Fruit fly (Drosophila melanogaster) whole organism, pupa: ENCODE measurements around the gene CG7579.

Source experiments
- CG10348 ChIP-seq: fragments of 200-800 bp; sonication (Bioruptor generic); IDR thresholded peaks from 2 replicates; pipeline ENCODE4 v1.3.6; 2022; ENCODE audit warnings: missing biosample characterization, missing genetic modification characterization
- CG12605 ChIP-seq: fragments of 200-800 bp; sonication (Bioruptor generic); IDR thresholded peaks from 2 replicates; pipeline ENCODE4 v1.3.6; 2022; ENCODE audit warnings: missing biosample characterization, missing genetic modification characterization
- CG13204 ChIP-seq: fragments of 200-800 bp; sonication (Bioruptor generic); optimal IDR thresholded peaks from 2 replicates; lab custom pipeline; 2018; ENCODE audit warnings: missing biosample characterization, mild to moderate bottlenecking, missing genetic modification characterization, moderate library complexity
- CG14655 ChIP-seq: fragments of 200-800 bp; sonication (Bioruptor generic); optimal IDR thresholded peaks from 3 replicates; lab custom pipeline; 2017; ENCODE audit warnings: mild to moderate bottlenecking, missing biosample characterization, missing genetic modification reagents, missing genetic modification characterization
- CG15710 ChIP-seq: fragments of 200-800 bp; sonication (Bioruptor generic); optimal IDR thresholded peaks from 2 replicates; lab custom pipeline; 2018; ENCODE audit warnings: missing biosample characterization, mild to moderate bottlenecking, missing genetic modification characterization, moderate library complexity
- CG17806 ChIP-seq: fragments of 200-800 bp; sonication (Bioruptor generic); optimal IDR thresholded peaks from 2 replicates; lab custom pipeline; 2018; ENCODE audit warnings: missing biosample characterization, mild to moderate bottlenecking, missing genetic modification characterization, moderate library complexity
- CG32121 ChIP-seq: fragments of 200-800 bp; sonication (Bioruptor generic); IDR thresholded peaks from 2 replicates; pipeline ENCODE4 v1.3.6; 2022; ENCODE audit warnings: missing biosample characterization, missing genetic modification characterization
- CG34367 ChIP-seq: fragments of 200-800 bp; sonication (Bioruptor generic); optimal IDR thresholded peaks from 2 replicates; lab custom pipeline; 2018; ENCODE audit warnings: missing biosample characterization, mild to moderate bottlenecking, missing genetic modification characterization
- CG4496 ChIP-seq: fragments of 200-800 bp; sonication (Bioruptor generic); IDR thresholded peaks from 3 replicates; pipeline ENCODE4 v1.3.6; 2022; ENCODE audit warnings: missing biosample characterization, missing genetic modification characterization
- CG8159 ChIP-seq: fragments of 200-800 bp; sonication (Bioruptor generic); optimal IDR thresholded peaks from 3 replicates; lab custom pipeline; 2018; ENCODE audit warnings: missing biosample characterization, mild to moderate bottlenecking, missing genetic modification characterization, moderate library complexity
- CG8301 ChIP-seq: fragments of 200-800 bp; sonication (Bioruptor generic); optimal IDR thresholded peaks from 2 replicates; lab custom pipeline; 2018; ENCODE audit warnings: missing biosample characterization, mild to moderate bottlenecking, missing genetic modification characterization
- CG9948 ChIP-seq: fragments of 200-800 bp; sonication (Bioruptor generic); optimal IDR thresholded peaks from 2 replicates; lab custom pipeline; 2018; ENCODE audit warnings: missing biosample characterization, mild to moderate bottlenecking, missing genetic modification characterization, moderate library complexity
- D1 ChIP-seq: fragments of 200-800 bp; sonication (Bioruptor generic); optimal IDR thresholded peaks from 2 replicates; lab custom pipeline; 2018; ENCODE audit warnings: missing biosample characterization, mild to moderate bottlenecking, missing genetic modification characterization, moderate library complexity
- EcR ChIP-seq: fragments of 200-800 bp; sonication (Bioruptor generic); optimal IDR thresholded peaks from 3 replicates; lab custom pipeline; 2019; ENCODE audit warnings: missing biosample characterization, missing genetic modification characterization, mild to moderate bottlenecking, moderate library complexity, missing genetic modification reagents
- Ets98B ChIP-seq: fragments of 200-800 bp; sonication (Bioruptor generic); IDR thresholded peaks from 2 replicates; pipeline ENCODE4 v1.3.6; 2022; ENCODE audit warnings: missing biosample characterization, missing genetic modification characterization
- Pif1A ChIP-seq: fragments of 200-800 bp; sonication (Bioruptor generic); optimal IDR thresholded peaks from 3 replicates; lab custom pipeline; 2016; ENCODE audit warnings: missing biosample characterization, missing genetic modification characterization
- Pif1B ChIP-seq: fragments of 200-800 bp; sonication (Bioruptor generic); optimal IDR thresholded peaks from 3 replicates; lab custom pipeline; 2016; ENCODE audit warnings: missing biosample characterization, missing genetic modification characterization
- Snoo ChIP-seq: fragments of 200-800 bp; sonication (Bioruptor generic); optimal IDR thresholded peaks from 3 replicates; lab custom pipeline; 2017; ENCODE audit warnings: missing biosample characterization, mild to moderate bottlenecking, missing genetic modification characterization, inconsistent platforms
- fd96Ca ChIP-seq: fragments of 200-800 bp; sonication (Bioruptor generic); IDR thresholded peaks from 3 replicates; pipeline ENCODE4 v1.3.6; 2022; ENCODE audit warnings: missing biosample characterization, missing genetic modification characterization
- gl ChIP-seq: fragments of 200-800 bp; sonication (Bioruptor generic); optimal IDR thresholded peaks from 2 replicates; lab custom pipeline; 2018; ENCODE audit warnings: missing biosample characterization, mild to moderate bottlenecking, missing genetic modification characterization

CG7579 gene

dm6 chr3L:15720905-15721304 lies 37.7 kb upstream of the CG7579 start:
- TF ChIP-seq fd96Ca (GFP tag; lab: Robert Waterston, UW) (no peak), Ets98B (no peak), CG15710 (tag; lab: Kevin White, UChicago) (no peak), CG32121 (GFP tag; lab: Robert Waterston, UW) (no peak), CG34367 (no peak), D1 (tag; lab: Kevin White, UChicago) (no peak)

dm6 chr3L:15720224-15720623 lies 37.0 kb upstream of the CG7579 start:
- no peak for TF ChIP-seq Pif1A (GFP tag; lab: Kevin White, UChicago)

- TF ChIP-seq CG14655 (GFP tag; lab: Kevin White, UChicago), result no peak
- TF ChIP-seq CG10348 (GFP tag; lab: Robert Waterston, UW), result no peak
- TF ChIP-seq CG9948, result no peak
- no peak for TF ChIP-seq CG17806 (tag; lab: Kevin White, UChicago)
- TF ChIP-seq CG13204 (GFP tag; lab: Kevin White, UChicago), result no peak
- no peak for TF ChIP-seq fd96Ca (GFP tag; lab: Robert Waterston, UW)
- TF ChIP-seq D1 (tag; lab: Kevin White, UChicago), result no peak
- TF ChIP-seq CG12605 (GFP tag; lab: Robert Waterston, UW), result no peak
- TF ChIP-seq CG4496 (GFP tag; lab: Robert Waterston, UW), result no peak
- TF ChIP-seq CG34367, result no peak
- no peak for TF ChIP-seq Ets98B
- no peak for TF ChIP-seq gl (tag; lab: Kevin White, UChicago)
- no peak for TF ChIP-seq CG15710 (tag; lab: Kevin White, UChicago)
- no peak for TF ChIP-seq Snoo (tag; lab: Kevin White, UChicago)
Measured at dm6 chr3L:15717519-15717918, 34.3 kb upstream of the CG7579 start, which contains the start of gene CG42570. CG42570 (plus strand) TSS chr3L:15717819.

- TF ChIP-seq CG14655 (GFP tag; lab: Kevin White, UChicago), result no peak
- no peak for TF ChIP-seq CG8301 (tag; lab: Kevin White, UChicago)
- TF ChIP-seq CG4496 (GFP tag; lab: Robert Waterston, UW), result no peak
- TF ChIP-seq CG15710 (tag; lab: Kevin White, UChicago), result no peak
- TF ChIP-seq CG8159, result no peak
- TF ChIP-seq CG10348 (GFP tag; lab: Robert Waterston, UW), result no peak
Measured at dm6 chr3L:15715788-15716503, 32.7 kb upstream of the CG7579 start, which contains the start of gene CG42571. CG42571 (plus strand) TSS chr3L:15716453.

- TF ChIP-seq CG9948, result no peak
- TF ChIP-seq Ets98B, result no peak
- TF ChIP-seq CG14655 (GFP tag; lab: Kevin White, UChicago), result no peak
Measured at dm6 chr3L:15713932-15714492, 30.8 kb upstream of the CG7579 start.

- TF ChIP-seq CG4496 (GFP tag; lab: Robert Waterston, UW) (no peak), Pif1A (GFP tag; lab: Kevin White, UChicago) (no peak), CG10348 (GFP tag; lab: Robert Waterston, UW) (no peak), D1 (tag; lab: Kevin White, UChicago) (no peak), CG14655 (GFP tag; lab: Kevin White, UChicago) (no peak), CG15710 (tag; lab: Kevin White, UChicago) (no peak), CG17806 (tag; lab: Kevin White, UChicago) (no peak), CG13204 (GFP tag; lab: Kevin White, UChicago) (no peak), CG8301 (tag; lab: Kevin White, UChicago) (no peak), Snoo (tag; lab: Kevin White, UChicago) (no peak), CG32121 (GFP tag; lab: Robert Waterston, UW) (no peak), EcR (GFP tag; lab: Kevin White, UChicago) (no peak), CG8159 (no peak), Pif1B (GFP tag; lab: Kevin White, UChicago) (no peak), gl (tag; lab: Kevin White, UChicago) (no peak), CG34367 (no peak), CG12605 (GFP tag; lab: Robert Waterston, UW) (no peak), fd96Ca (GFP tag; lab: Robert Waterston, UW) (no peak), Ets98B (no peak)
Measured at dm6 chr3L:15712063-15712462, 28.8 kb upstream of the CG7579 start.

- no peak for TF ChIP-seq Snoo (tag; lab: Kevin White, UChicago)
- TF ChIP-seq CG14655 (GFP tag; lab: Kevin White, UChicago), result no peak
- TF ChIP-seq CG12605 (GFP tag; lab: Robert Waterston, UW), result no peak
- no peak for TF ChIP-seq Pif1A (GFP tag; lab: Kevin White, UChicago)
- no peak for TF ChIP-seq Pif1B (GFP tag; lab: Kevin White, UChicago)
- no peak for TF ChIP-seq CG15710 (tag; lab: Kevin White, UChicago)
- no peak for TF ChIP-seq CG8301 (tag; lab: Kevin White, UChicago)
- no peak for TF ChIP-seq CG13204 (GFP tag; lab: Kevin White, UChicago)
- TF ChIP-seq CG34367, result no peak
- no peak for TF ChIP-seq D1 (tag; lab: Kevin White, UChicago)
- TF ChIP-seq CG9948, result no peak
- TF ChIP-seq CG8159, result no peak
- TF ChIP-seq gl (tag; lab: Kevin White, UChicago), result no peak
- TF ChIP-seq EcR (GFP tag; lab: Kevin White, UChicago), result no peak
- TF ChIP-seq CG17806 (tag; lab: Kevin White, UChicago), result no peak
Measured at dm6 chr3L:15711164-15711563, 27.9 kb upstream of the CG7579 start.
